Fruit fly (Drosophila melanogaster) whole organism, pupa: Measurements from ENCODE around the gene Sur-8.

Source experiments
- CG12605 ChIP-seq: fragments of 200-800 bp; sonication (Bioruptor generic); IDR thresholded peaks from 2 replicates; pipeline ENCODE4 v1.3.6; 2022; ENCODE audit warnings: missing biosample characterization, missing genetic modification characterization
- CG14655 ChIP-seq: fragments of 200-800 bp; sonication (Bioruptor generic); optimal IDR thresholded peaks from 3 replicates; lab custom pipeline; 2017; ENCODE audit warnings: mild to moderate bottlenecking, missing biosample characterization, missing genetic modification reagents, missing genetic modification characterization
- Pif1B ChIP-seq: fragments of 200-800 bp; sonication (Bioruptor generic); optimal IDR thresholded peaks from 3 replicates; lab custom pipeline; 2016; ENCODE audit warnings: missing biosample characterization, missing genetic modification characterization
- gl ChIP-seq: fragments of 200-800 bp; sonication (Bioruptor generic); optimal IDR thresholded peaks from 2 replicates; lab custom pipeline; 2018; ENCODE audit warnings: missing biosample characterization, mild to moderate bottlenecking, missing genetic modification characterization

DNA sequence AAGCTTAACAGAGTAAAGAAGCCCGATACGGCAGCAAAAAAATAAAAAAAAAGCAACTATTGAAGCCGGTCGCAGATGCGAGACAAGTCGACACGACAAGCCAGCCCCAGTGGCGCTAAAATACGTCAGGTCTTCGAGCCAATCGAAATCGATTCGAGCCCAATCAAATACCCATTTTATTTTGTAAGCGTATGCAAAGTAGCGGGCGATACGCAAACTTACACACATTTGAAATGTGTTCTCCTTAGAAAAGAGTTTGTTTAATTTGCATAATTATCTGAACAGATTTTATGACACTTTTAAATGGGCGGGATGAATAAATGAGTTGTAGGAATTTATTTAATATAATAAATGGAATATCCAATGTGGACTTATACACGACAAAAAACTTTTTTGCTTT lies 45.3 kb upstream of the Sur-8 start:
- no peak for TF ChIP-seq CG14655 (GFP tag; lab: Kevin White, UChicago)
- no peak for TF ChIP-seq gl (tag; lab: Kevin White, UChicago)
- no peak for TF ChIP-seq Pif1B
- no peak for TF ChIP-seq CG12605 (GFP tag; lab: Robert Waterston, UW)
